Worm (Caenorhabditis elegans) whole organism, L1 larva: ENCODE data around the gene ttr-40.

Experiments
- C16A3.4 ChIP-seq: fragments of 150-350 bp; optimal IDR thresholded peaks from 2 replicates; lab custom pipeline; 2014; ENCODE audit warnings: missing biosample characterization, missing genetic modification characterization
- aly-2 ChIP-seq: fragments of 150-350 bp; optimal IDR thresholded peaks from 2 replicates; lab custom pipeline; 2014; ENCODE audit warnings: missing biosample characterization, missing genetic modification characterization
- ama-1 ChIP-seq: fragments of 150-350 bp; optimal IDR thresholded peaks from 2 replicates; lab custom pipeline; 2014
- blmp-1 ChIP-seq: fragments of 150-350 bp; optimal IDR thresholded peaks from 2 replicates; lab custom pipeline; 2014; ENCODE audit warnings: missing biosample characterization, missing genetic modification characterization
- ceh-82 ChIP-seq, 3 experiments: fragments of 150-350 bp in 1 of 3; sonication (generic microtip) in 2 of 3; optimal IDR thresholded peaks; 2 replicates each; lab custom pipeline; 2014 to 2017; ENCODE audit warnings: missing biosample characterization in 3 of 3, missing genetic modification characterization in 3 of 3
- ces-1 ChIP-seq: fragments of 150-350 bp; optimal IDR thresholded peaks from 2 replicates; lab custom pipeline; 2014; ENCODE audit warnings: missing biosample characterization, missing genetic modification reagents, missing genetic modification characterization
- dsc-1 ChIP-seq: sonication (generic microtip); optimal IDR thresholded peaks from 2 replicates; lab custom pipeline; 2016; ENCODE audit warnings: mild to moderate bottlenecking, missing genetic modification characterization, missing compliant biosample characterization
- mdl-1 ChIP-seq, 2 experiments: fragments of 150-350 bp; optimal IDR thresholded peaks; 2 replicates each; lab custom pipeline; 2014 to 2017; ENCODE audit warnings: missing biosample characterization in 2 of 2, missing genetic modification characterization in 2 of 2, inconsistent platforms in 1 of 2
- mep-1 ChIP-seq: fragments of 150-350 bp; optimal IDR thresholded peaks from 2 replicates; lab custom pipeline; 2014; ENCODE audit warnings: missing biosample characterization, missing genetic modification characterization
- nhr-12 ChIP-seq: sonication (generic microtip); optimal IDR thresholded peaks from 2 replicates; lab custom pipeline; 2017; ENCODE audit warnings: missing biosample characterization, missing genetic modification characterization
- nhr-28 ChIP-seq: fragments of 150-350 bp; optimal IDR thresholded peaks from 2 replicates; lab custom pipeline; 2014; ENCODE audit warnings: missing biosample characterization, missing genetic modification characterization
- nhr-76 ChIP-seq: sonication (generic microtip); optimal IDR thresholded peaks from 2 replicates; lab custom pipeline; 2017; ENCODE audit warnings: missing biosample characterization, missing genetic modification characterization
- nhr-90 ChIP-seq: sonication (generic microtip); optimal IDR thresholded peaks from 2 replicates; lab custom pipeline; 2016; ENCODE audit warnings: mild to moderate bottlenecking, missing genetic modification characterization, missing compliant biosample characterization; ENCODE audit not compliant: poor library complexity
- snpc-4 ChIP-seq: fragments of 150-350 bp; optimal IDR thresholded peaks from 2 replicates; lab custom pipeline; 2014; ENCODE audit warnings: missing biosample characterization, missing genetic modification characterization

ce11 chrV:9370986-9371385 lies 15.7 kb upstream of the ttr-40 start, which contains the start of gene E02C12.6:
- TF ChIP-seq nhr-28 (tag; lab: Kevin White, UChicago): no peak
- no peak for TF ChIP-seq ama-1 (lab: Kevin White, UChicago)
- TF ChIP-seq snpc-4 (tag; lab: Kevin White, UChicago): no peak
- no peak for TF ChIP-seq dsc-1 (tag; lab: Kevin White, UChicago)
- TF ChIP-seq ceh-82 (tag; optimal IDR thresholded peaks at IDR 0.05; lab: Kevin White, UChicago): no peak
- no peak for TF ChIP-seq nhr-76 (tag; lab: Kevin White, UChicago)
- TF ChIP-seq mep-1 (tag; lab: Kevin White, UChicago): no peak
- TF ChIP-seq mdl-1 (tag; optimal IDR thresholded peaks at IDR 0.05; lab: Kevin White, UChicago): no peak
- TF ChIP-seq nhr-12: no peak
- TF ChIP-seq C16A3.4 (tag; lab: Kevin White, UChicago): no peak
- TF ChIP-seq blmp-1 (tag; lab: Kevin White, UChicago): no peak
- TF ChIP-seq nhr-90 (tag; lab: Kevin White, UChicago): no peak
- no peak for TF ChIP-seq aly-2 (tag; lab: Kevin White, UChicago)
- TF ChIP-seq ces-1 (GFP tag; lab: Kevin White, UChicago): no peak
